Fruit fly (Drosophila melanogaster) whole organism, embryonic: ENCODE data around the gene Dh31.

Experiments used
- ATbp ChIP-seq: fragments of 200-800 bp; sonication (Bioruptor generic); optimal IDR thresholded peaks from 2 replicates; lab custom pipeline; 2017; ENCODE audit warnings: missing biosample characterization, mild to moderate bottlenecking, missing genetic modification characterization, missing genetic modification reagents
- Abd-B ChIP-seq: fragments of 200-800 bp; sonication (Bioruptor generic); optimal IDR thresholded peaks from 2 replicates; lab custom pipeline; 2018; ENCODE audit warnings: missing biosample characterization, mild to moderate bottlenecking, missing genetic modification characterization, moderate library complexity
- Bdp1 ChIP-seq: fragments of 200-800 bp; sonication (Bioruptor generic); optimal IDR thresholded peaks from 3 replicates; lab custom pipeline; 2016; ENCODE audit warnings: missing biosample characterization, missing genetic modification characterization
- CG10147 ChIP-seq: fragments of 200-800 bp; sonication (Bioruptor generic); optimal IDR thresholded peaks from 2 replicates; lab custom pipeline; 2019; ENCODE audit warnings: missing biosample characterization, mild to moderate bottlenecking, missing genetic modification characterization, moderate library complexity
- CG10654 ChIP-seq: fragments of 200-800 bp; sonication (Bioruptor generic); optimal IDR thresholded peaks from 2 replicates; lab custom pipeline; 2016; ENCODE audit warnings: missing biosample characterization, missing genetic modification characterization
- CG11456 ChIP-seq: fragments of 200-800 bp; sonication (Bioruptor generic); IDR thresholded peaks from 3 replicates; pipeline ENCODE4 v1.3.6; 2022; ENCODE audit warnings: missing biosample characterization, missing genetic modification characterization
- CG1233 ChIP-seq: fragments of 200-800 bp; sonication (Bioruptor generic); optimal IDR thresholded peaks from 4 replicates; lab custom pipeline; 2018; ENCODE audit warnings: missing biosample characterization, mild to moderate bottlenecking, missing genetic modification characterization
- CG13624 ChIP-seq: fragments of 200-800 bp; sonication (Bioruptor generic); optimal IDR thresholded peaks from 2 replicates; lab custom pipeline; 2016; ENCODE audit warnings: missing biosample characterization, missing genetic modification characterization
- CG14050 ChIP-seq: fragments of 200-800 bp; sonication (Bioruptor generic); IDR thresholded peaks from 3 replicates; pipeline ENCODE4 v1.3.6; 2022; ENCODE audit warnings: missing biosample characterization, missing genetic modification characterization
- CG15269 ChIP-seq: fragments of 200-800 bp; sonication (Bioruptor generic); optimal IDR thresholded peaks from 2 replicates; lab custom pipeline; 2018; ENCODE audit warnings: missing biosample characterization, mild to moderate bottlenecking, missing genetic modification characterization, moderate library complexity
- CG30403 ChIP-seq: fragments of 200-800 bp; sonication (Bioruptor generic); optimal IDR thresholded peaks from 3 replicates; lab custom pipeline; 2016; ENCODE audit warnings: missing biosample characterization, missing genetic modification characterization
- CG32772 ChIP-seq: fragments of 200-800 bp; sonication (Bioruptor generic); IDR thresholded peaks from 2 replicates; pipeline ENCODE4 v1.3.6; 2022; ENCODE audit warnings: missing biosample characterization, missing genetic modification characterization
- CG4360 ChIP-seq: fragments of 200-800 bp; sonication (Bioruptor generic); IDR thresholded peaks from 2 replicates; pipeline ENCODE4 v1.3.6; 2022; ENCODE audit warnings: missing biosample characterization, missing genetic modification characterization
- CG4617 ChIP-seq: fragments of 200-800 bp; sonication (Bioruptor generic); optimal IDR thresholded peaks from 3 replicates; lab custom pipeline; 2016; ENCODE audit warnings: missing biosample characterization, missing genetic modification characterization, borderline replicate concordance
- CG4707 ChIP-seq: fragments of 200-800 bp; sonication (Bioruptor generic); optimal IDR thresholded peaks from 2 replicates; lab custom pipeline; 2018; ENCODE audit warnings: missing biosample characterization, mild to moderate bottlenecking, missing genetic modification characterization, moderate library complexity
- CG4730 ChIP-seq: fragments of 200-800 bp; sonication (Bioruptor generic); IDR thresholded peaks from 2 replicates; pipeline ENCODE4 v1.3.6; 2022; ENCODE audit warnings: missing biosample characterization, missing genetic modification characterization
- CG6654 ChIP-seq: fragments of 200-800 bp; sonication (Bioruptor generic); optimal IDR thresholded peaks from 2 replicates; lab custom pipeline; 2017; ENCODE audit warnings: missing biosample characterization, mild to moderate bottlenecking, missing genetic modification characterization
- CG6683 ChIP-seq: fragments of 200-800 bp; sonication (Bioruptor generic); optimal IDR thresholded peaks from 2 replicates; lab custom pipeline; 2017; ENCODE audit warnings: missing biosample characterization, mild to moderate bottlenecking, missing genetic modification characterization, missing genetic modification reagents
- CG8944 ChIP-seq: fragments of 200-800 bp; sonication (Bioruptor generic); optimal IDR thresholded peaks from 3 replicates; lab custom pipeline; 2016; ENCODE audit warnings: missing biosample characterization, missing genetic modification characterization
- CG9215 ChIP-seq: fragments of 200-800 bp; sonication (Bioruptor generic); IDR thresholded peaks from 2 replicates; pipeline ENCODE4 v1.3.6; 2022; ENCODE audit warnings: missing biosample characterization, missing genetic modification characterization
- CG9609 ChIP-seq: fragments of 200-800 bp; sonication (Bioruptor generic); optimal IDR thresholded peaks from 3 replicates; lab custom pipeline; 2016; ENCODE audit warnings: missing biosample characterization, missing genetic modification characterization
- CG9727 ChIP-seq: fragments of 200-800 bp; sonication (Bioruptor generic); optimal IDR thresholded peaks from 3 replicates; lab custom pipeline; 2017; ENCODE audit warnings: missing biosample characterization, mild to moderate bottlenecking, missing genetic modification characterization
- Camta ChIP-seq: fragments of 200-800 bp; sonication (Bioruptor generic); optimal IDR thresholded peaks from 2 replicates; lab custom pipeline; 2016; ENCODE audit warnings: missing biosample characterization, missing genetic modification characterization
- D19A ChIP-seq: fragments of 200-800 bp; optimal IDR thresholded peaks from 3 replicates; lab custom pipeline; 2019; ENCODE audit warnings: missing biosample characterization, mild to moderate bottlenecking, missing genetic modification characterization, moderate library complexity
- Dek ChIP-seq: fragments of 200-800 bp; sonication (Bioruptor generic); optimal IDR thresholded peaks from 3 replicates; lab custom pipeline; 2019; ENCODE audit warnings: missing biosample characterization, mild to moderate bottlenecking, missing genetic modification characterization, moderate library complexity
- Elba2 ChIP-seq: fragments of 200-800 bp; sonication (Bioruptor generic); optimal IDR thresholded peaks from 3 replicates; lab custom pipeline; 2016; ENCODE audit warnings: missing biosample characterization, missing genetic modification characterization
- Hsf ChIP-seq: fragments of 200-800 bp; sonication (Bioruptor generic); optimal IDR thresholded peaks from 3 replicates; lab custom pipeline; 2016; ENCODE audit warnings: missing biosample characterization, missing genetic modification characterization
- MESR4 ChIP-seq: fragments of 200-800 bp; sonication (Bioruptor generic); optimal IDR thresholded peaks from 2 replicates; lab custom pipeline; 2018; ENCODE audit warnings: missing biosample characterization, mild to moderate bottlenecking, missing genetic modification characterization, moderate library complexity
- Myb ChIP-seq: fragments of 200-800 bp; sonication (Bioruptor generic); optimal IDR thresholded peaks from 2 replicates; lab custom pipeline; 2016; ENCODE audit warnings: missing biosample characterization, missing genetic modification characterization
- Oaz ChIP-seq: fragments of 200-800 bp; sonication (Bioruptor generic); IDR thresholded peaks from 2 replicates; pipeline ENCODE4 v1.3.6; 2022; ENCODE audit warnings: missing biosample characterization, missing genetic modification characterization
- Spps ChIP-seq: fragments of 200-800 bp; sonication (Bioruptor generic); optimal IDR thresholded peaks from 2 replicates; lab custom pipeline; 2018; ENCODE audit warnings: missing biosample characterization, mild to moderate bottlenecking, missing genetic modification characterization
- Ssrp ChIP-seq: fragments of 200-800 bp; sonication (Bioruptor generic); optimal IDR thresholded peaks from 2 replicates; lab custom pipeline; 2018; ENCODE audit warnings: missing biosample characterization, mild to moderate bottlenecking, missing genetic modification characterization, moderate library complexity
- Usf ChIP-seq: fragments of 200-800 bp; sonication (Bioruptor generic); optimal IDR thresholded peaks from 2 replicates; lab custom pipeline; 2017; ENCODE audit warnings: missing genotype, missing biosample characterization, missing genetic modification characterization
- ato ChIP-seq: fragments of 200-800 bp; sonication (Bioruptor generic); IDR thresholded peaks from 2 replicates; pipeline ENCODE4 v1.3.6; 2022; ENCODE audit warnings: missing biosample characterization, missing genetic modification characterization; ENCODE audit not compliant: partially characterized antibody
- bcd ChIP-seq: fragments of 200-800 bp; sonication (Bioruptor generic); optimal IDR thresholded peaks from 2 replicates; lab custom pipeline; 2017; ENCODE audit warnings: missing biosample characterization, mild to moderate bottlenecking, missing genetic modification characterization
- br ChIP-seq: fragments of >200 bp; optimal IDR thresholded peaks from 2 replicates; lab custom pipeline; 2017
- cg ChIP-seq: fragments of 200-800 bp; sonication (Bioruptor generic); optimal IDR thresholded peaks from 3 replicates; lab custom pipeline; 2019; ENCODE audit warnings: missing biosample characterization, mild to moderate bottlenecking, missing genetic modification characterization, moderate library complexity
- chinmo ChIP-seq: fragments of 200-800 bp; sonication (Bioruptor generic); IDR thresholded peaks from 4 replicates; pipeline ENCODE4 v1.3.6; 2022; ENCODE audit warnings: missing biosample characterization, missing genetic modification characterization; ENCODE audit not compliant: partially characterized antibody
- corto ChIP-seq: fragments of 200-800 bp; sonication (Bioruptor generic); optimal IDR thresholded peaks from 2 replicates; lab custom pipeline; 2016; ENCODE audit warnings: missing biosample characterization, mild to moderate bottlenecking, missing genetic modification characterization, moderate library complexity
- dm ChIP-seq: fragments of 200-800 bp; sonication (Bioruptor generic); optimal IDR thresholded peaks from 3 replicates; lab custom pipeline; 2016; ENCODE audit warnings: missing biosample characterization, missing genetic modification characterization
- ewg ChIP-seq: fragments of 200-800 bp; sonication (Bioruptor generic); optimal IDR thresholded peaks from 3 replicates; lab custom pipeline; 2017; ENCODE audit warnings: mild to moderate bottlenecking, missing biosample characterization, missing genetic modification reagents, missing genetic modification characterization
- ftz-f1 ChIP-seq: fragments of 200-800 bp; sonication (Bioruptor generic); optimal IDR thresholded peaks from 2 replicates; lab custom pipeline; 2016; ENCODE audit warnings: missing biosample characterization, missing genetic modification characterization
- jigr1 ChIP-seq: fragments of 200-800 bp; sonication (Bioruptor generic); IDR thresholded peaks from 3 replicates; pipeline ENCODE4 v1.3.6; 2022; ENCODE audit warnings: missing biosample characterization, missing genetic modification characterization
- lov ChIP-seq, 2 experiments: fragments of 200-800 bp in 1 of 2; fragments of >200 bp in 1 of 2; sonication (Bioruptor generic) in 1 of 2; IDR thresholded peaks in 1 of 2; optimal IDR thresholded peaks in 1 of 2; 2 replicates in 1 of 2; 3 replicates in 1 of 2; pipeline versions ENCODE4 v1.3.6 to Lab custom; 2017 to 2022; ENCODE audit warnings: missing biosample characterization in 1 of 2, missing genetic modification characterization in 1 of 2
- oc ChIP-seq: fragments of 200-800 bp; sonication (Bioruptor generic); optimal IDR thresholded peaks from 2 replicates; lab custom pipeline; 2018; ENCODE audit warnings: missing biosample characterization, mild to moderate bottlenecking, missing genetic modification characterization, moderate library complexity
- peb ChIP-seq: fragments of 200-800 bp; sonication (Bioruptor generic); IDR thresholded peaks from 2 replicates; pipeline ENCODE4 v1.3.6; 2022; ENCODE audit warnings: missing biosample characterization, missing genetic modification characterization
- pzg ChIP-seq: fragments of 200-800 bp; sonication (Bioruptor generic); optimal IDR thresholded peaks from 3 replicates; lab custom pipeline; 2018; ENCODE audit warnings: missing biosample characterization, mild to moderate bottlenecking, missing genetic modification characterization, moderate library complexity
- sd ChIP-seq: fragments of 200-800 bp; sonication (Bioruptor generic); optimal IDR thresholded peaks from 3 replicates; lab custom pipeline; 2018; ENCODE audit warnings: missing biosample characterization, mild to moderate bottlenecking, missing genetic modification characterization, moderate library complexity
- sr ChIP-seq: fragments of 200-800 bp; sonication (Bioruptor generic); IDR thresholded peaks from 3 replicates; pipeline ENCODE4 v1.3.6; 2022; ENCODE audit warnings: missing biosample characterization, missing genetic modification characterization
- tgo ChIP-seq: fragments of 200-800 bp; sonication (Bioruptor generic); IDR thresholded peaks from 3 replicates; pipeline ENCODE4 v1.3.6; 2022; ENCODE audit warnings: missing biosample characterization, missing genetic modification characterization
- unc-4 ChIP-seq: fragments of 200-800 bp; sonication (Bioruptor generic); IDR thresholded peaks from 2 replicates; pipeline ENCODE4 v1.3.6; 2022; ENCODE audit warnings: missing biosample characterization, missing genetic modification characterization; ENCODE audit not compliant: partially characterized antibody

The Dh31 gene

dm6 chr2L:8488735-8489134 is 17.9 kb downstream of the Dh31 start, which contains the start of gene CG13088 (continued):
- TF ChIP-seq Hsf (GFP tag; lab: Kevin White, UChicago) (peak; percentile 36), pzg (GFP tag; lab: Kevin White, UChicago) (peak; percentile 75), CG32772 (GFP tag; lab: Robert Waterston, UW) (no peak), sd (no peak), corto (GFP tag; lab: Kevin White, UChicago) (no peak), dm (GFP tag; lab: Kevin White, UChicago) (peak; percentile 67), CG4707 (no peak), Oaz (GFP tag; lab: Robert Waterston, UW) (no peak), Myb (GFP tag; lab: Kevin White, UChicago) (peak; percentile 95), CG30403 (peak; percentile 29), MESR4 (GFP tag; lab: Kevin White, UChicago) (peak; percentile 39), jigr1 (GFP tag; lab: Robert Waterston, UW) (no peak), Dek (tag; lab: Kevin White, UChicago) (peak; percentile 6), CG1233 (GFP tag; lab: Kevin White, UChicago) (peak; percentile 9), cg (no peak), br (lab: Kevin White, UChicago) (no peak), CG6683 (GFP tag; lab: Kevin White, UChicago) (no peak), ato (GFP tag; lab: Robert Waterston, UW) (no peak), Camta (GFP tag; lab: Kevin White, UChicago) (peak; percentile 19), ATbp (GFP tag; lab: Kevin White, UChicago) (no peak), CG4730 (GFP tag; lab: Robert Waterston, UW) (no peak), CG8944 (GFP tag; lab: Kevin White, UChicago) (peak; percentile 10), sr (GFP tag; lab: Robert Waterston, UW) (no peak), CG4617 (GFP tag; lab: Kevin White, UChicago) (peak; percentile 38), bcd (peak; percentile 18), CG11456 (peak; percentile 47; the same call in 1 of the 3 replicates), Usf (GFP tag; lab: Kevin White, UChicago) (no peak), Bdp1 (GFP tag; lab: Kevin White, UChicago) (peak; percentile 77), CG9609 (no peak), CG10654 (GFP tag; lab: Kevin White, UChicago) (peak; percentile 3), D19A (no peak), chinmo (no peak), Elba2 (GFP tag; lab: Kevin White, UChicago) (peak; percentile 32), oc (tag; lab: Kevin White, UChicago) (no peak), Abd-B (GFP tag; lab: Kevin White, UChicago) (no peak), ftz-f1 (GFP tag; lab: Kevin White, UChicago) (no peak), unc-4 (GFP tag; lab: Robert Waterston, UW) (no peak), tgo (GFP tag; lab: Robert Waterston, UW) (no peak), CG9215 (GFP tag; lab: Robert Waterston, UW) (no peak), CG14050 (GFP tag; lab: Robert Waterston, UW) (no peak), ewg (GFP tag; lab: Kevin White, UChicago) (no peak), CG13624 (GFP tag; lab: Kevin White, UChicago) (peak; percentile 64), CG9727 (GFP tag; lab: Kevin White, UChicago) (no peak), CG6654 (GFP tag; lab: Kevin White, UChicago) (no peak), Spps (tag; lab: Kevin White, UChicago) (no peak), CG4360 (0 out of 2 replicates have a peak, but pooled peaks have one; percentile 7), CG10147 (GFP tag; lab: Kevin White, UChicago) (no peak), peb (no peak), lov (optimal IDR thresholded peaks at IDR 0.05; lab: Kevin White, UChicago) (no peak), lov (GFP tag; IDR thresholded peaks at IDR 0.05; lab: Robert Waterston, UW) (no peak), CG15269 (no peak), Ssrp (no peak)
